Fruit fly (Drosophila melanogaster) whole organism, pupa: ENCODE measurements around the gene Jon66Cii.
A peak's percentile ranks its signal among the peaks of the same experiment; 100 is the strongest.

Source experiments
- CG17806 ChIP-seq: fragments of 200-800 bp; sonication (Bioruptor generic); optimal IDR thresholded peaks from 2 replicates; lab custom pipeline; 2018; ENCODE audit warnings: missing biosample characterization, mild to moderate bottlenecking, missing genetic modification characterization, moderate library complexity
- CG8301 ChIP-seq: fragments of 200-800 bp; sonication (Bioruptor generic); optimal IDR thresholded peaks from 2 replicates; lab custom pipeline; 2018; ENCODE audit warnings: missing biosample characterization, mild to moderate bottlenecking, missing genetic modification characterization

dm6 chr3L:8368694-8369344, 24.6 kb downstream of the Jon66Cii start:
- TF ChIP-seq CG8301 (peak; percentile 19), CG17806 (tag; lab: Kevin White, UChicago) (no peak)
